Worm (Caenorhabditis elegans) whole organism, L2 larva: ENCODE results near the gene T01E8.1.
A peak's percentile ranks its signal among the peaks of the same experiment; 100 is the strongest.

Source experiments
- C34F6.9 ChIP-seq: fragments of 150-350 bp; optimal IDR thresholded peaks from 2 replicates; lab custom pipeline; 2014; ENCODE audit warnings: missing biosample characterization, missing genetic modification characterization
- F13H6.1 ChIP-seq: sonication (generic microtip); optimal IDR thresholded peaks from 2 replicates; lab custom pipeline; 2016; ENCODE audit warnings: missing genetic modification characterization, missing compliant biosample characterization
- R02D3.7 ChIP-seq: fragments of 150-350 bp; optimal IDR thresholded peaks from 2 replicates; lab custom pipeline; 2014; ENCODE audit warnings: missing biosample characterization, missing genetic modification characterization
- Y55F3AM.14 ChIP-seq: fragments of 200-800 bp; sonication (Bioruptor generic); optimal IDR thresholded peaks from 2 replicates; lab custom pipeline; 2018; ENCODE audit warnings: mild to moderate bottlenecking, missing genetic modification characterization, missing compliant biosample characterization
- ZK546.5 ChIP-seq: sonication (generic microtip); optimal IDR thresholded peaks from 2 replicates; lab custom pipeline; 2017; ENCODE audit warnings: missing biosample characterization, missing genetic modification characterization
- alr-1 ChIP-seq: fragments of 150-350 bp; optimal IDR thresholded peaks from 2 replicates; lab custom pipeline; 2014; ENCODE audit warnings: missing biosample characterization, missing genetic modification characterization
- aly-2 ChIP-seq: fragments of 150-350 bp; optimal IDR thresholded peaks from 2 replicates; lab custom pipeline; 2014; ENCODE audit warnings: missing biosample characterization, missing genetic modification characterization
- blmp-1 ChIP-seq: sonication (generic microtip); optimal IDR thresholded peaks from 2 replicates; lab custom pipeline; 2017; ENCODE audit warnings: missing genetic modification characterization, mild to moderate bottlenecking, missing compliant biosample characterization, antibody characterized with exemption, moderate library complexity; ENCODE audit not compliant: insufficient read depth
- ceh-16 ChIP-seq: fragments of 150-350 bp; optimal IDR thresholded peaks from 2 replicates; lab custom pipeline; 2014; ENCODE audit warnings: missing biosample characterization, missing genetic modification characterization
- crh-2 ChIP-seq: sonication (generic microtip); optimal IDR thresholded peaks from 2 replicates; lab custom pipeline; 2017; ENCODE audit warnings: missing biosample characterization, missing genetic modification characterization
- dmd-4 ChIP-seq: sonication (generic microtip); optimal IDR thresholded peaks from 2 replicates; lab custom pipeline; 2017; ENCODE audit warnings: missing biosample characterization, missing genetic modification characterization
- egl-27 ChIP-seq: sonication (generic microtip); optimal IDR thresholded peaks from 3 replicates; lab custom pipeline; 2017; ENCODE audit warnings: missing biosample characterization, missing genetic modification reagents, missing genetic modification characterization
- elt-1 ChIP-seq: fragments of 150-350 bp; optimal IDR thresholded peaks from 2 replicates; lab custom pipeline; 2014; ENCODE audit warnings: missing biosample characterization, missing genetic modification characterization
- elt-3 ChIP-seq: sonication (generic microtip); optimal IDR thresholded peaks from 2 replicates; lab custom pipeline; 2017; ENCODE audit warnings: missing biosample characterization, missing genetic modification characterization
- fos-1 ChIP-seq: fragments of 150-350 bp; optimal IDR thresholded peaks from 2 replicates; lab custom pipeline; 2014; ENCODE audit warnings: missing biosample characterization, missing genetic modification characterization
- gmeb-1 ChIP-seq: fragments of 150-350 bp; optimal IDR thresholded peaks from 2 replicates; lab custom pipeline; 2014; ENCODE audit warnings: missing biosample characterization, missing genetic modification characterization
- lsy-2 ChIP-seq, 2 experiments: fragments of 150-350 bp in 1 of 2; sonication (generic microtip) in 1 of 2; optimal IDR thresholded peaks; 2 replicates each; lab custom pipeline; 2014 to 2017; ENCODE audit warnings: missing biosample characterization in 2 of 2, missing genetic modification characterization in 2 of 2
- mab-5 ChIP-seq: fragments of 150-350 bp; optimal IDR thresholded peaks from 2 replicates; lab custom pipeline; 2014; ENCODE audit warnings: missing biosample characterization, missing genetic modification characterization
- mbf-1 ChIP-seq: sonication (generic microtip); optimal IDR thresholded peaks from 2 replicates; lab custom pipeline; 2017; ENCODE audit warnings: missing biosample characterization, missing genetic modification characterization
- mdl-1 ChIP-seq, 2 experiments: fragments of 150-350 bp in 1 of 2; sonication (generic microtip) in 1 of 2; optimal IDR thresholded peaks; 2 replicates each; lab custom pipeline; 2017; ENCODE audit warnings: missing biosample characterization in 2 of 2, missing genetic modification characterization in 2 of 2
- nhr-11 ChIP-seq: fragments of 150-350 bp; optimal IDR thresholded peaks from 2 replicates; lab custom pipeline; 2014; ENCODE audit warnings: missing biosample characterization, missing genetic modification characterization
- nhr-12 ChIP-seq: fragments of 150-350 bp; optimal IDR thresholded peaks from 2 replicates; lab custom pipeline; 2014; ENCODE audit warnings: missing biosample characterization, missing genetic modification characterization
- nhr-129 ChIP-seq: fragments of 150-350 bp; optimal IDR thresholded peaks from 2 replicates; lab custom pipeline; 2014; ENCODE audit warnings: missing biosample characterization, missing genetic modification characterization
- nhr-21 ChIP-seq: fragments of 150-350 bp; optimal IDR thresholded peaks from 2 replicates; lab custom pipeline; 2014; ENCODE audit warnings: missing biosample characterization, missing genetic modification characterization
- nhr-25 ChIP-seq: fragments of 150-350 bp; sonication (generic microtip); optimal IDR thresholded peaks from 3 replicates; lab custom pipeline; 2014; ENCODE audit warnings: missing biosample characterization, missing genetic modification characterization
- nhr-6 ChIP-seq: fragments of 150-350 bp; optimal IDR thresholded peaks from 2 replicates; lab custom pipeline; 2014; ENCODE audit warnings: missing biosample characterization, missing genetic modification characterization
- nhr-77 ChIP-seq: fragments of 150-350 bp; optimal IDR thresholded peaks from 2 replicates; lab custom pipeline; 2014; ENCODE audit warnings: missing biosample characterization, missing genetic modification characterization
- sem-4 ChIP-seq: fragments of 150-350 bp; optimal IDR thresholded peaks from 2 replicates; lab custom pipeline; 2014; ENCODE audit warnings: missing biosample characterization, missing genetic modification reagents, missing genetic modification characterization
- skn-1 ChIP-seq: sonication (generic microtip); optimal IDR thresholded peaks from 2 replicates; lab custom pipeline; 2017; ENCODE audit warnings: missing biosample characterization, missing genetic modification characterization
- sma-3 ChIP-seq: sonication (generic microtip); optimal IDR thresholded peaks from 2 replicates; lab custom pipeline; 2016; ENCODE audit warnings: missing genetic modification reagents, missing genetic modification characterization, missing compliant biosample characterization
- sma-9 ChIP-seq, 2 experiments: fragments of 150-350 bp in 1 of 2; sonication (generic microtip) in 1 of 2; optimal IDR thresholded peaks; 2 replicates each; lab custom pipeline; 2014 to 2016; ENCODE audit warnings: missing genetic modification characterization in 2 of 2, mild to moderate bottlenecking in 1 of 2, missing biosample characterization in 1 of 2, missing compliant biosample characterization in 1 of 2, missing genetic modification reagents in 1 of 2, moderate library complexity in 1 of 2
- snpc-4 ChIP-seq: fragments of 150-350 bp; optimal IDR thresholded peaks from 2 replicates; lab custom pipeline; 2014; ENCODE audit warnings: missing biosample characterization, missing genetic modification characterization
- unc-39 ChIP-seq: fragments of 150-350 bp; optimal IDR thresholded peaks from 2 replicates; lab custom pipeline; 2014; ENCODE audit warnings: missing biosample characterization, missing genetic modification characterization
- unc-55 ChIP-seq: fragments of 150-350 bp; sonication (generic microtip); optimal IDR thresholded peaks from 3 replicates; lab custom pipeline; 2014; ENCODE audit warnings: missing biosample characterization, missing genetic modification reagents, missing genetic modification characterization
- unc-62 ChIP-seq: fragments of 150-350 bp; optimal IDR thresholded peaks from 2 replicates; lab custom pipeline; 2014; ENCODE audit warnings: missing biosample characterization, missing genetic modification reagents, missing genetic modification characterization
- zag-1 ChIP-seq: fragments of 150-350 bp; optimal IDR thresholded peaks from 2 replicates; lab custom pipeline; 2014; ENCODE audit warnings: missing biosample characterization, missing genetic modification characterization
- ztf-11 ChIP-seq: sonication (generic microtip); optimal IDR thresholded peaks from 2 replicates; lab custom pipeline; 2017; ENCODE audit warnings: missing biosample characterization, missing genetic modification characterization

Gene T01E8.1

ce11 chrII:10204428-10205049 is 2.0 kb upstream of the T01E8.1 start:
- peak; percentile 54 for TF ChIP-seq F13H6.1 (tag; lab: Kevin White, UChicago)
- no peak for TF ChIP-seq unc-62 (GFP tag; lab: Kevin White, UChicago)
- no peak for TF ChIP-seq snpc-4 (tag; lab: Kevin White, UChicago)
- no peak for TF ChIP-seq crh-2 (tag; lab: Kevin White, UChicago)
- TF ChIP-seq sma-3 (GFP tag; lab: Kevin White, UChicago): no peak
- no peak for TF ChIP-seq zag-1 (tag; lab: Kevin White, UChicago)
- TF ChIP-seq nhr-21 (tag; lab: Kevin White, UChicago): no peak
- no peak for TF ChIP-seq nhr-6 (tag; lab: Kevin White, UChicago)
- peak in 1 of 2 experiments; percentile 11 for TF ChIP-seq lsy-2 (tag; optimal IDR thresholded peaks at IDR 0.05; lab: Kevin White, UChicago)
- no peak for TF ChIP-seq nhr-11 (tag; lab: Kevin White, UChicago)
- no peak for TF ChIP-seq R02D3.7 (tag; lab: Kevin White, UChicago)
- peak; percentile 74 for TF ChIP-seq nhr-129 (tag; lab: Kevin White, UChicago)
- TF ChIP-seq C34F6.9 (tag; lab: Kevin White, UChicago): no peak

- TF ChIP-seq mab-5: no peak
- no peak for TF ChIP-seq dmd-4 (tag; lab: Kevin White, UChicago)
- TF ChIP-seq egl-27 (tag; lab: Kevin White, UChicago): no peak
- no peak for TF ChIP-seq nhr-129 (tag; lab: Kevin White, UChicago)
- TF ChIP-seq unc-55 (GFP tag; lab: Kevin White, UChicago): no peak
- TF ChIP-seq ceh-16 (tag; lab: Kevin White, UChicago): no peak
- TF ChIP-seq elt-3 (tag; lab: Kevin White, UChicago): no peak
- no peak for TF ChIP-seq nhr-21 (tag; lab: Kevin White, UChicago)
- TF ChIP-seq, all 48 proteins: peak for 0
Observed at ce11 chrII:10218171-10218570, 11.6 kb downstream of the T01E8.1 start, which contains the start of gene ref-1. Gene ref-1, plus strand, starts transcription at chrII:10218471.

ce11 chrII:10220631-10221030 is 14.1 kb downstream of the T01E8.1 start:
- TF ChIP-seq F13H6.1 (tag; lab: Kevin White, UChicago): peak; percentile 26
- TF ChIP-seq R02D3.7 (tag; lab: Kevin White, UChicago): no peak
- no peak for TF ChIP-seq C34F6.9 (tag; lab: Kevin White, UChicago)
- TF ChIP-seq nhr-129 (tag; lab: Kevin White, UChicago): no peak
- no peak for TF ChIP-seq mab-5
- TF ChIP-seq mbf-1: no peak
- TF ChIP-seq elt-1: no peak
- no peak for TF ChIP-seq lsy-2 (tag; optimal IDR thresholded peaks at IDR 0.05; lab: Kevin White, UChicago)
- TF ChIP-seq ztf-11 (tag; lab: Kevin White, UChicago): no peak
- no peak for TF ChIP-seq mdl-1 (tag; optimal IDR thresholded peaks at IDR 0.05; lab: Kevin White, UChicago)
- no peak for TF ChIP-seq Y55F3AM.14
- TF ChIP-seq snpc-4 (tag; lab: Kevin White, UChicago): no peak
- no peak for TF ChIP-seq sem-4 (tag; lab: Kevin White, UChicago)
- no peak for TF ChIP-seq nhr-77
- no peak for TF ChIP-seq alr-1 (tag; lab: Kevin White, UChicago)
- no peak for TF ChIP-seq aly-2 (tag; lab: Kevin White, UChicago)
- TF ChIP-seq unc-39: no peak
- no peak for TF ChIP-seq elt-3 (tag; lab: Kevin White, UChicago)
- TF ChIP-seq blmp-1: peak; percentile 21
- TF ChIP-seq fos-1 (tag; lab: Kevin White, UChicago): no peak
- TF ChIP-seq nhr-12 (tag; lab: Kevin White, UChicago): no peak
- TF ChIP-seq sma-9 (GFP tag; optimal IDR thresholded peaks at IDR 0.05; lab: Kevin White, UChicago): peak; percentile 29
- TF ChIP-seq sma-9 (tag; optimal IDR thresholded peaks at IDR 0.05; lab: Kevin White, UChicago): no peak
- peak; percentile 48 for TF ChIP-seq nhr-25 (tag; lab: Kevin White, UChicago)
- TF ChIP-seq egl-27 (tag; lab: Kevin White, UChicago): no peak
- no peak for TF ChIP-seq gmeb-1 (tag; lab: Kevin White, UChicago)
- TF ChIP-seq ZK546.5: no peak
- no peak for TF ChIP-seq ceh-16 (tag; lab: Kevin White, UChicago)

ce11 chrII:10221627-10222026 is 15.1 kb downstream of the T01E8.1 start:
- TF ChIP-seq nhr-77 (no peak), crh-2 (tag; lab: Kevin White, UChicago) (peak; percentile 33), elt-1 (no peak), skn-1 (peak; percentile 65), gmeb-1 (tag; lab: Kevin White, UChicago) (peak; percentile 11), sma-9 (GFP tag; optimal IDR thresholded peaks at IDR 0.05; lab: Kevin White, UChicago) (peak; percentile 45), sma-9 (tag; optimal IDR thresholded peaks at IDR 0.05; lab: Kevin White, UChicago) (no peak), fos-1 (tag; lab: Kevin White, UChicago) (peak; percentile 94), ceh-16 (tag; lab: Kevin White, UChicago) (no peak)
